Worm (Caenorhabditis elegans) whole organism, midembryonic: ENCODE results near the gene sre-15.

Source experiments
- T22C8.4 ChIP-seq: fragments of 200-800 bp; sonication (Bioruptor generic); IDR thresholded peaks from 2 replicates; pipeline ENCODE4 v1.3.6; 2022; ENCODE audit warnings: missing genetic modification characterization, missing compliant biosample characterization
- cog-1 ChIP-seq: sonication (generic microtip); optimal IDR thresholded peaks from 2 replicates; lab custom pipeline; 2016; ENCODE audit warnings: missing genetic modification characterization, missing compliant biosample characterization
- flt-1 ChIP-seq: fragments of 200-800 bp; sonication (Bioruptor generic); IDR thresholded peaks from 2 replicates; pipeline ENCODE4 v1.3.6; 2022; ENCODE audit warnings: missing genetic modification characterization, missing compliant biosample characterization
- klf-2 ChIP-seq: fragments of 200-800 bp; sonication (Bioruptor generic); conservative IDR thresholded peaks from 2 replicates; pipeline ENCODE4 v1.3.6; 2022; ENCODE audit warnings: missing genetic modification reagents, missing genetic modification characterization, missing compliant biosample characterization
- med-1 ChIP-seq: sonication (generic microtip); optimal IDR thresholded peaks from 2 replicates; lab custom pipeline; 2017; ENCODE audit warnings: missing genetic modification characterization, mild to moderate bottlenecking, missing compliant biosample characterization, antibody characterized with exemption, missing genetic modification reagents; ENCODE audit not compliant: insufficient read depth
- ref-1 ChIP-seq: fragments of 200-800 bp; sonication (Bioruptor generic); conservative IDR thresholded peaks from 2 replicates; pipeline ENCODE4 v1.3.6; 2022; ENCODE audit warnings: missing genetic modification reagents, missing genetic modification characterization, missing compliant biosample characterization
- tab-1 ChIP-seq: fragments of 200-800 bp; sonication (Bioruptor generic); IDR thresholded peaks from 2 replicates; pipeline ENCODE4 v1.3.6; 2022; ENCODE audit warnings: missing genetic modification characterization, missing compliant biosample characterization
- ztf-23 ChIP-seq: fragments of 200-800 bp; sonication (Bioruptor generic); IDR thresholded peaks from 2 replicates; pipeline ENCODE4 v1.3.6; 2022; ENCODE audit warnings: missing genetic modification reagents, missing genetic modification characterization, missing compliant biosample characterization

DNA sequence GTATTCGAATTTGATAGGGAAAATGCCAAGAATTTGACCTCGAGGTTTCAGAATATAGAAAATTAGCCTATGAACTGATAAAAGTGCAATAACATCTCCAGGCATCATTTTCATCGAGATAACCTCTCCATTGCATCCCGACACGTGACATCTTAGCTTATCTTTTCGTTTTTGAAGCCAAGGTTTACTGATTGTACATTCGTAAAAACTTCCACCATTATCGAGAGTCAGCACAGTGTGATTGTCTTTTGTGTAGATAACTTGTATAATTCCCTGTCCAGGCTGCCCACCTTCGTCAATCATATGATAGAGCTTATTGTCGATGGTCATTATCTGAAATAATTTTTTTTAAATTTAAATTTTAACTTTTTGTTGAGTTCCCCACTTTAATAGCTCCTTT is 29.8 kb upstream of the sre-15 start:
- TF ChIP-seq cog-1 (tag; lab: Kevin White, UChicago) (no peak), tab-1 (GFP tag; lab: Robert Waterston, UW) (no peak), ref-1 (GFP tag; lab: Robert Waterston, UW) (no peak), flt-1 (GFP tag; lab: Robert Waterston, UW) (no peak), klf-2 (no peak), T22C8.4 (GFP tag; lab: Robert Waterston, UW) (no peak), ztf-23 (GFP tag; lab: Robert Waterston, UW) (no peak), med-1 (GFP tag; lab: Kevin White, UChicago) (no peak)
